Fruit fly (Drosophila melanogaster) whole organism, pupa: ENCODE results near the gene CG31145.

Experiments used
- CG10348 ChIP-seq: fragments of 200-800 bp; sonication (Bioruptor generic); IDR thresholded peaks from 2 replicates; pipeline ENCODE4 v1.3.6; 2022; ENCODE audit warnings: missing biosample characterization, missing genetic modification characterization
- CG12605 ChIP-seq: fragments of 200-800 bp; sonication (Bioruptor generic); IDR thresholded peaks from 2 replicates; pipeline ENCODE4 v1.3.6; 2022; ENCODE audit warnings: missing biosample characterization, missing genetic modification characterization
- CG13204 ChIP-seq: fragments of 200-800 bp; sonication (Bioruptor generic); optimal IDR thresholded peaks from 2 replicates; lab custom pipeline; 2018; ENCODE audit warnings: missing biosample characterization, mild to moderate bottlenecking, missing genetic modification characterization, moderate library complexity
- CG14655 ChIP-seq: fragments of 200-800 bp; sonication (Bioruptor generic); optimal IDR thresholded peaks from 3 replicates; lab custom pipeline; 2017; ENCODE audit warnings: mild to moderate bottlenecking, missing biosample characterization, missing genetic modification reagents, missing genetic modification characterization
- CG15710 ChIP-seq: fragments of 200-800 bp; sonication (Bioruptor generic); optimal IDR thresholded peaks from 2 replicates; lab custom pipeline; 2018; ENCODE audit warnings: missing biosample characterization, mild to moderate bottlenecking, missing genetic modification characterization, moderate library complexity
- CG17806 ChIP-seq: fragments of 200-800 bp; sonication (Bioruptor generic); optimal IDR thresholded peaks from 2 replicates; lab custom pipeline; 2018; ENCODE audit warnings: missing biosample characterization, mild to moderate bottlenecking, missing genetic modification characterization, moderate library complexity
- CG32121 ChIP-seq: fragments of 200-800 bp; sonication (Bioruptor generic); IDR thresholded peaks from 2 replicates; pipeline ENCODE4 v1.3.6; 2022; ENCODE audit warnings: missing biosample characterization, missing genetic modification characterization
- CG34367 ChIP-seq: fragments of 200-800 bp; sonication (Bioruptor generic); optimal IDR thresholded peaks from 2 replicates; lab custom pipeline; 2018; ENCODE audit warnings: missing biosample characterization, mild to moderate bottlenecking, missing genetic modification characterization
- CG4496 ChIP-seq: fragments of 200-800 bp; sonication (Bioruptor generic); IDR thresholded peaks from 3 replicates; pipeline ENCODE4 v1.3.6; 2022; ENCODE audit warnings: missing biosample characterization, missing genetic modification characterization
- CG8159 ChIP-seq: fragments of 200-800 bp; sonication (Bioruptor generic); optimal IDR thresholded peaks from 3 replicates; lab custom pipeline; 2018; ENCODE audit warnings: missing biosample characterization, mild to moderate bottlenecking, missing genetic modification characterization, moderate library complexity
- CG8301 ChIP-seq: fragments of 200-800 bp; sonication (Bioruptor generic); optimal IDR thresholded peaks from 2 replicates; lab custom pipeline; 2018; ENCODE audit warnings: missing biosample characterization, mild to moderate bottlenecking, missing genetic modification characterization
- CG9948 ChIP-seq: fragments of 200-800 bp; sonication (Bioruptor generic); optimal IDR thresholded peaks from 2 replicates; lab custom pipeline; 2018; ENCODE audit warnings: missing biosample characterization, mild to moderate bottlenecking, missing genetic modification characterization, moderate library complexity
- D1 ChIP-seq: fragments of 200-800 bp; sonication (Bioruptor generic); optimal IDR thresholded peaks from 2 replicates; lab custom pipeline; 2018; ENCODE audit warnings: missing biosample characterization, mild to moderate bottlenecking, missing genetic modification characterization, moderate library complexity
- EcR ChIP-seq: fragments of 200-800 bp; sonication (Bioruptor generic); optimal IDR thresholded peaks from 3 replicates; lab custom pipeline; 2019; ENCODE audit warnings: missing biosample characterization, missing genetic modification characterization, mild to moderate bottlenecking, moderate library complexity, missing genetic modification reagents
- Ets98B ChIP-seq: fragments of 200-800 bp; sonication (Bioruptor generic); IDR thresholded peaks from 2 replicates; pipeline ENCODE4 v1.3.6; 2022; ENCODE audit warnings: missing biosample characterization, missing genetic modification characterization
- Pif1A ChIP-seq: fragments of 200-800 bp; sonication (Bioruptor generic); optimal IDR thresholded peaks from 3 replicates; lab custom pipeline; 2016; ENCODE audit warnings: missing biosample characterization, missing genetic modification characterization
- Pif1B ChIP-seq: fragments of 200-800 bp; sonication (Bioruptor generic); optimal IDR thresholded peaks from 3 replicates; lab custom pipeline; 2016; ENCODE audit warnings: missing biosample characterization, missing genetic modification characterization
- Snoo ChIP-seq: fragments of 200-800 bp; sonication (Bioruptor generic); optimal IDR thresholded peaks from 3 replicates; lab custom pipeline; 2017; ENCODE audit warnings: missing biosample characterization, mild to moderate bottlenecking, missing genetic modification characterization, inconsistent platforms
- fd96Ca ChIP-seq: fragments of 200-800 bp; sonication (Bioruptor generic); IDR thresholded peaks from 3 replicates; pipeline ENCODE4 v1.3.6; 2022; ENCODE audit warnings: missing biosample characterization, missing genetic modification characterization
- gl ChIP-seq: fragments of 200-800 bp; sonication (Bioruptor generic); optimal IDR thresholded peaks from 2 replicates; lab custom pipeline; 2018; ENCODE audit warnings: missing biosample characterization, mild to moderate bottlenecking, missing genetic modification characterization
- rn ChIP-seq: fragments of 200-800 bp; sonication (Bioruptor generic); IDR thresholded peaks from 2 replicates; pipeline ENCODE4 v1.3.6; 2022; ENCODE audit warnings: missing biosample characterization, missing genetic modification characterization

CG31145 gene

dm6 chr3R:23657357-23658318 lies 11.8 kb downstream of the CG31145 start:
- peak; percentile 25 for TF ChIP-seq CG15710 (tag; lab: Kevin White, UChicago)
- TF ChIP-seq fd96Ca = no peak
- peak; percentile 49; the same call in 1 of the 2 replicates for TF ChIP-seq CG12605 (GFP tag; lab: Robert Waterston, UW)
- no peak for TF ChIP-seq CG9948
- TF ChIP-seq CG32121 (GFP tag; lab: Robert Waterston, UW) = peak; percentile 59
- TF ChIP-seq EcR (GFP tag; lab: Kevin White, UChicago) = peak; percentile 6
- no peak for TF ChIP-seq CG17806 (tag; lab: Kevin White, UChicago)
- TF ChIP-seq Pif1A (GFP tag; lab: Kevin White, UChicago) = peak; percentile 36
- peak; percentile 9 for TF ChIP-seq Snoo
- peak; percentile 52 for TF ChIP-seq Pif1B
- peak; percentile 7 for TF ChIP-seq CG34367 (tag; lab: Kevin White, UChicago)
- peak; percentile 9 for TF ChIP-seq CG8159
- TF ChIP-seq CG10348 (GFP tag; lab: Robert Waterston, UW) = no peak

dm6 chr3R:23655501-23655900 lies 14.0 kb downstream of the CG31145 start:
- no peak for TF ChIP-seq CG8301
- TF ChIP-seq rn (GFP tag; lab: Robert Waterston, UW) = no peak
- TF ChIP-seq Snoo = no peak
- no peak for TF ChIP-seq Pif1B
- no peak for TF ChIP-seq gl (tag; lab: Kevin White, UChicago)
- no peak for TF ChIP-seq CG12605 (GFP tag; lab: Robert Waterston, UW)
- no peak for TF ChIP-seq CG10348 (GFP tag; lab: Robert Waterston, UW)
- no peak for TF ChIP-seq CG4496 (GFP tag; lab: Robert Waterston, UW)
- no peak for TF ChIP-seq CG14655 (GFP tag; lab: Kevin White, UChicago)
- TF ChIP-seq CG17806 (tag; lab: Kevin White, UChicago) = no peak
- no peak for TF ChIP-seq CG8159
- no peak for TF ChIP-seq D1 (tag; lab: Kevin White, UChicago)
- TF ChIP-seq fd96Ca = no peak

dm6 chr3R:23652525-23653108 lies 16.8 kb downstream of the CG31145 start:
- peak; percentile 31; the same call in 1 of the 3 replicates for TF ChIP-seq CG4496 (GFP tag; lab: Robert Waterston, UW)
- peak; percentile 40 for TF ChIP-seq Snoo
- no peak for TF ChIP-seq CG12605 (GFP tag; lab: Robert Waterston, UW)
- peak; percentile 12 for TF ChIP-seq Pif1A (GFP tag; lab: Kevin White, UChicago)

dm6 chr3R:23649831-23650230 lies 19.6 kb downstream of the CG31145 start:
- TF ChIP-seq CG4496 (GFP tag; lab: Robert Waterston, UW) = no peak

- TF ChIP-seq CG13204 (GFP tag; lab: Kevin White, UChicago) (peak; percentile 20), CG34367 (tag; lab: Kevin White, UChicago) (peak; percentile 55), CG8159 (peak; percentile 68), EcR (GFP tag; lab: Kevin White, UChicago) (no peak), D1 (tag; lab: Kevin White, UChicago) (no peak), CG9948 (peak; percentile 63), CG17806 (tag; lab: Kevin White, UChicago) (peak; percentile 60), Snoo (peak; percentile 69), CG12605 (GFP tag; lab: Robert Waterston, UW) (peak; percentile 79), CG4496 (GFP tag; lab: Robert Waterston, UW) (peak; percentile 94), CG14655 (GFP tag; lab: Kevin White, UChicago) (peak; percentile 77), Pif1A (GFP tag; lab: Kevin White, UChicago) (peak; percentile 86), CG32121 (GFP tag; lab: Robert Waterston, UW) (peak; percentile 91), CG8301 (peak; percentile 71), gl (tag; lab: Kevin White, UChicago) (no peak), CG10348 (GFP tag; lab: Robert Waterston, UW) (peak; percentile 73), fd96Ca (peak; percentile 94), CG15710 (tag; lab: Kevin White, UChicago) (peak; percentile 58), rn (GFP tag; lab: Robert Waterston, UW) (peak; percentile 74), Ets98B (peak; percentile 92), Pif1B (peak; percentile 50)
Observed at dm6 chr3R:23646183-23646582, 23.3 kb downstream of the CG31145 start.

- TF ChIP-seq CG14655 (GFP tag; lab: Kevin White, UChicago) (peak; percentile 5), Pif1A (GFP tag; lab: Kevin White, UChicago) (peak; percentile 15), CG8301 (no peak)
Observed at dm6 chr3R:23642836-23643235, 26.6 kb downstream of the CG31145 start.
